Worm (Caenorhabditis elegans): ENCODE results near the gene Y67A10A.7.

Y67A10A.7 gene

DNA sequence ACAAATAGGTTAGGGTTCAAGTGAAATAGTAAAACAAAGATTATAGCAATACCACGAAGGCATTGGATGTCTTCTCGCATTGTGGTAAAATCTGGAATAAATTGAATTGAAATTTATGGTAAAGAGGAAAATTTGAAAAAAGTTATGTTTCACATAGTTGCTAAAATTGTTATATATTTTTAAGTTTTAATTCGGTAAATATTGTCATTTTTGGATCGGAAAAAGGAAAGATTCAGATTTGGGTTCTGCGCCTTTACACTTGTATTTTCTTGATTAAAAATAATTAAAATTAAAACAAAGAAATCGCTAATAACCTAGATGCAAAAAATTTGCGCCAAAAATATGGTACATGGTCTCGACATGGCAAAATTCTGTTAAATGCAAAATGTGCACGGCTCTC lies 23.3 kb upstream of the Y67A10A.7 start, which contains the start of gene oac-56:
Gene oac-56, minus strand, starts transcription at position 101 of the 400 bp plus-strand sequence.
- TF ChIP-seq sea-1 (GFP tag; conservative IDR thresholded peaks at IDR 0.05) (no peak), ceh-13 (GFP tag; optimal IDR thresholded peaks at IDR 0.05) (no peak), pes-1 (GFP tag; IDR thresholded peaks at IDR 0.05) (no peak), ceh-36 (tag; optimal IDR thresholded peaks at IDR 0.05) (no peak), hnd-1 (tag; optimal IDR thresholded peaks at IDR 0.05) (no peak), aly-1 (tag; optimal IDR thresholded peaks at IDR 0.05) (no peak)

- TF ChIP-seq flt-1 (GFP tag; IDR thresholded peaks at IDR 0.05) (no peak), ama-1 (optimal IDR thresholded peaks at IDR 0.05) (no peak)
Measured at ce11 chrIV:14356120-14356519, 17.8 kb upstream of the Y67A10A.7 start.

DNA sequence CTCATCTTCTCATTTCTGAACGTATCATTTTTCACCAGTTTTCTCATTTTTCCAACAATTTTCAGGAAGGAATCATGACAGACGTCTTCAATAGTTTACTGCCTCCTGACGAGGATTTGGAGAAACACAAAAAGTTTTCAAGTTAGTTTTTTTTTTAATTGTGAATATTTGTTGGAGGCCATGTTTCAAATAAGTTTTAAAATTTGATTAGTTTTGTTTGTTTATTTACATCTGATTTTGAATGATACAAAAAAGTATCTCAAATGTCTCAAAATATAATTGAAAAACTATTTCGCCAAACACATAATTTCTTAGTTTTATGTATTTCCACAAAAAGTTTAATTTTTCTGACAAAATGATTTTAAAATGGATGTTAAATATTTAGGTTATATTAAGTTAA lies 12.7 kb upstream of the Y67A10A.7 start, which contains the start of gene ssu-2:
Gene ssu-2, plus strand, starts transcription at position 59 of the 400 bp plus-strand sequence.
- TF ChIP-seq hnd-1 (tag; optimal IDR thresholded peaks at IDR 0.05) (no peak), aly-1 (tag; optimal IDR thresholded peaks at IDR 0.05) (no peak), scrt-1 (GFP tag; IDR thresholded peaks at IDR 0.05) (no peak), tbx-37 (GFP tag; conservative IDR thresholded peaks at IDR 0.05) (no peak), F13C5.2 (tag; optimal IDR thresholded peaks at IDR 0.05) (no peak), hmbx-1 (tag; optimal IDR thresholded peaks at IDR 0.05) (no peak), tbx-11 (GFP tag; IDR thresholded peaks at IDR 0.05) (no peak), ets-7 (tag; optimal IDR thresholded peaks at IDR 0.05) (no peak), sea-1 (GFP tag; conservative IDR thresholded peaks at IDR 0.05) (no peak), pes-1 (GFP tag; IDR thresholded peaks at IDR 0.05) (no peak), hmg-4 (GFP tag; optimal IDR thresholded peaks at IDR 0.05) (no peak), B0310.2 (tag; optimal IDR thresholded peaks at IDR 0.05) (no peak), tra-4 (tag; optimal IDR thresholded peaks at IDR 0.05) (no peak)

DNA sequence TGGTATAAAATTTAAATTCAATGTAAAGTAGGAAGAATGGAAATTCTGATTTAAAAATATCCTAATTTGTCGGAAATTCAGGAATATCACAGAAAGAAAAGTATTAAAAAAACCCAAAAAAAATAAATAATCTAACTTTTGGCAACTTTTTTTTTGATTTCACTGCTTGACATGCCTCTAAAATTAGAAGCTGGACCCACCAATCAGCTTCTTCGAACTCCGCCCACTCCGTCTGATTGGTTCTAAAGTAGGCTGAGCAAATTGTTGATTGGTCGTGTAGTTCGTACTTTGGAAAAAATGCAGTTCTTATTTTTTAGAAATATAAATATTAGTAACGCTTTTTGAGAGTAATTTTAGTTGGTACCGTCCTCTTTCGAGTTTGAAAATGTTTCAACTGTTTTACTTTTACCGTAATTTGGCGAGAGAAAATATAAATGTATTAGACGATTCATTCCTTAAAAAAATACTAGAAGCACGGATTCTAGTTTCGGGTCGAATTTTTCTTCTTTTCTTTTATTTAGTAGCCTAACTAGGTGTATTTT lies 8.0 kb upstream of the Y67A10A.7 start:
- TF ChIP-seq hmg-4 (GFP tag; optimal IDR thresholded peaks at IDR 0.05): no peak
- no peak for TF ChIP-seq tbx-11 (GFP tag; IDR thresholded peaks at IDR 0.05)
- TF ChIP-seq tra-4 (tag; optimal IDR thresholded peaks at IDR 0.05): no peak
- no peak for TF ChIP-seq ceh-36 (tag; optimal IDR thresholded peaks at IDR 0.05)
- TF ChIP-seq ets-7 (tag; optimal IDR thresholded peaks at IDR 0.05): no peak
- TF ChIP-seq F13C5.2 (tag; optimal IDR thresholded peaks at IDR 0.05): no peak
- no peak for TF ChIP-seq flt-1 (GFP tag; IDR thresholded peaks at IDR 0.05)
- no peak for TF ChIP-seq tbx-37 (GFP tag; conservative IDR thresholded peaks at IDR 0.05)
- TF ChIP-seq ama-1 (optimal IDR thresholded peaks at IDR 0.05): no peak
- TF ChIP-seq hmbx-1 (tag; optimal IDR thresholded peaks at IDR 0.05): no peak
- no peak for TF ChIP-seq sea-1 (GFP tag; conservative IDR thresholded peaks at IDR 0.05)
- TF ChIP-seq aly-1 (tag; optimal IDR thresholded peaks at IDR 0.05): no peak

ce11 chrIV:14371639-14372038 lies 2.3 kb upstream of the Y67A10A.7 start:
- no peak for TF ChIP-seq B0310.2 (tag; optimal IDR thresholded peaks at IDR 0.05)
- no peak for TF ChIP-seq F13C5.2 (tag; optimal IDR thresholded peaks at IDR 0.05)
- TF ChIP-seq pes-1 (GFP tag; IDR thresholded peaks at IDR 0.05): no peak
- no peak for TF ChIP-seq ceh-36 (tag; optimal IDR thresholded peaks at IDR 0.05)
- TF ChIP-seq hmbx-1 (tag; optimal IDR thresholded peaks at IDR 0.05): no peak
- no peak for TF ChIP-seq ceh-13 (GFP tag; optimal IDR thresholded peaks at IDR 0.05)

DNA sequence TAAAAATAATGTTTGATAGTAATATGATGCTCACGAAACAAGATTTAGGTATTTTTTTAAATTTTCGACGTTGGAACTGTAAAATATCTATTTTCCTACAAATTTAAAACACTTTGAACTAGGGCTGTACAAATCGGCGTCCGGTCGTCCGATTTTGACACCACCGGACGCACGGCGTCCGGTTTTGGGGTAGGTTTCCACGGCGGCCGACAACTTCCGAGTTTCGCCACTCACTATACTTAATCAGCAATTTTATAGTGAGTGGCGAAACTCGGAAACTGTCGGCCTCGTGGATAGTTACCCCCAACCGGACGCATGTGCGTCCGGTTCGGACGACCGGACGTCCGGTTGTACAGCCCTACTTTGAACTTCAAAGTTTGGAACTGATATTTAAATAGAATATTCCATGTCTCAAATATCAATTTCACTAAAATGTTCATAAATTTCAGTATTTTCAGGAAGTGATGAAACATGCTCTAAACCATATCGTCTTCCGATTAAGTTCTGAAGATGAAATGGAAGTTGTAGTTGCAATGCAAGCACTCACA lies 3.4 kb downstream of the Y67A10A.7 start:
- TF ChIP-seq flt-1 (GFP tag; IDR thresholded peaks at IDR 0.05): no peak
- TF ChIP-seq tra-4 (tag; optimal IDR thresholded peaks at IDR 0.05): no peak
- TF ChIP-seq F13C5.2 (tag; optimal IDR thresholded peaks at IDR 0.05): no peak
- no peak for TF ChIP-seq tbx-11 (GFP tag; IDR thresholded peaks at IDR 0.05)
- TF ChIP-seq aly-1 (tag; optimal IDR thresholded peaks at IDR 0.05): no peak
- TF ChIP-seq ceh-13 (GFP tag; optimal IDR thresholded peaks at IDR 0.05): no peak
- TF ChIP-seq B0310.2 (tag; optimal IDR thresholded peaks at IDR 0.05): no peak
- no peak for TF ChIP-seq hmg-4 (GFP tag; optimal IDR thresholded peaks at IDR 0.05)
- no peak for TF ChIP-seq pes-1 (GFP tag; IDR thresholded peaks at IDR 0.05)
- TF ChIP-seq sea-1 (GFP tag; conservative IDR thresholded peaks at IDR 0.05): no peak
- TF ChIP-seq scrt-1 (GFP tag; IDR thresholded peaks at IDR 0.05): no peak
- no peak for TF ChIP-seq hnd-1 (tag; optimal IDR thresholded peaks at IDR 0.05)

ce11 chrIV:14377850-14378249 lies 3.9 kb downstream of the Y67A10A.7 start:
- TF ChIP-seq tbx-11 (GFP tag; IDR thresholded peaks at IDR 0.05) (no peak), ama-1 (optimal IDR thresholded peaks at IDR 0.05) (no peak), ceh-13 (GFP tag; optimal IDR thresholded peaks at IDR 0.05) (no peak), ceh-36 (tag; optimal IDR thresholded peaks at IDR 0.05) (no peak), hmbx-1 (tag; optimal IDR thresholded peaks at IDR 0.05) (no peak), ets-7 (tag; optimal IDR thresholded peaks at IDR 0.05) (no peak), pes-1 (GFP tag; IDR thresholded peaks at IDR 0.05) (no peak), hmg-4 (GFP tag; optimal IDR thresholded peaks at IDR 0.05) (no peak), F13C5.2 (tag; optimal IDR thresholded peaks at IDR 0.05) (no peak), tbx-37 (GFP tag; conservative IDR thresholded peaks at IDR 0.05) (no peak), sea-1 (GFP tag; conservative IDR thresholded peaks at IDR 0.05) (no peak), aly-1 (tag; optimal IDR thresholded peaks at IDR 0.05) (no peak), hnd-1 (tag; optimal IDR thresholded peaks at IDR 0.05) (no peak), flt-1 (GFP tag; IDR thresholded peaks at IDR 0.05) (no peak)

DNA sequence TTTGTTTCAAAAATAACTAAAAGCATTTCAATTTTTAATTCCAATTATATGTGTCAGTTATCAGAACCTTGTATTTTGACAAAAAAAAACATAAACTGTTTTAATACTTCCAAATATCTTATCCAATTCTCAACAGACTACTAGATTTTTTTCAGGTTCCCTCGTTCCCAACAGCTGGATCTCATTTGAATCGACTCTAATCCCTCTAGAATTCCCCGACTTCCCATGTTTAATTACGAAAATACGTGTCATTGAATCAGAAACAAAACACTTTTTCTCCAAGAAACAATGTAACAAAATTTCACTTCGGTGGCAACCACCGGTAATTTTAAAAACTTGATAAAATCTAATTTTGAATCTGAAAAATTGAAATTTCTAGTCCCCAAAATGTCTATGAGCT lies 5.3 kb downstream of the Y67A10A.7 start:
- TF ChIP-seq tbx-11 (GFP tag; IDR thresholded peaks at IDR 0.05) (no peak), pes-1 (GFP tag; IDR thresholded peaks at IDR 0.05) (no peak), ceh-13 (GFP tag; optimal IDR thresholded peaks at IDR 0.05) (no peak), hnd-1 (tag; optimal IDR thresholded peaks at IDR 0.05) (no peak), ama-1 (optimal IDR thresholded peaks at IDR 0.05) (no peak), sea-1 (GFP tag; conservative IDR thresholded peaks at IDR 0.05) (no peak), tbx-37 (GFP tag; conservative IDR thresholded peaks at IDR 0.05) (no peak), tra-4 (tag; optimal IDR thresholded peaks at IDR 0.05) (no peak), B0310.2 (tag; optimal IDR thresholded peaks at IDR 0.05) (no peak), hmg-4 (GFP tag; optimal IDR thresholded peaks at IDR 0.05) (no peak), ceh-36 (tag; optimal IDR thresholded peaks at IDR 0.05) (no peak)
